Fruit fly (Drosophila melanogaster) whole organism, embryonic: ENCODE data around the gene alpha-Est8.
A peak's percentile ranks its signal among the peaks of the same experiment; 100 is the strongest.

Source experiments
- Aef1 ChIP-seq: fragments of 200-800 bp; sonication (Bioruptor generic); IDR thresholded peaks from 3 replicates; pipeline ENCODE4 v1.3.6; 2022; ENCODE audit warnings: missing biosample characterization, missing genetic modification characterization
- BEAF-32 ChIP-seq: fragments of 200-800 bp; sonication (Bioruptor generic); optimal IDR thresholded peaks from 3 replicates; lab custom pipeline; 2017; ENCODE audit warnings: missing biosample characterization, missing genetic modification characterization, mild to moderate bottlenecking, moderate library complexity, missing genetic modification reagents
- Bdp1 ChIP-seq: fragments of 200-800 bp; sonication (Bioruptor generic); optimal IDR thresholded peaks from 3 replicates; lab custom pipeline; 2016; ENCODE audit warnings: missing biosample characterization, missing genetic modification characterization
- Bgb ChIP-seq: fragments of 200-800 bp; sonication (Bioruptor generic); IDR thresholded peaks from 2 replicates; pipeline ENCODE4 v1.3.6; 2022; ENCODE audit warnings: missing biosample characterization, missing genetic modification characterization; ENCODE audit not compliant: partially characterized antibody
- CG1024 ChIP-seq: fragments of 200-800 bp; sonication (Bioruptor generic); IDR thresholded peaks from 2 replicates; pipeline ENCODE4 v1.3.6; 2022; ENCODE audit warnings: missing biosample characterization, missing genetic modification characterization
- CG10366 ChIP-seq: fragments of 200-800 bp; sonication (Bioruptor generic); IDR thresholded peaks from 2 replicates; pipeline ENCODE4 v1.3.6; 2022; ENCODE audit warnings: missing biosample characterization, missing genetic modification characterization
- CG11456 ChIP-seq: fragments of 200-800 bp; sonication (Bioruptor generic); IDR thresholded peaks from 3 replicates; pipeline ENCODE4 v1.3.6; 2022; ENCODE audit warnings: missing biosample characterization, missing genetic modification characterization
- CG11695 ChIP-seq: fragments of 200-800 bp; sonication (Bioruptor generic); IDR thresholded peaks from 3 replicates; pipeline ENCODE4 v1.3.6; 2022; ENCODE audit warnings: missing biosample characterization, missing genetic modification characterization
- CG12744 ChIP-seq: fragments of 200-800 bp; sonication (Bioruptor generic); optimal IDR thresholded peaks from 2 replicates; lab custom pipeline; 2016; ENCODE audit warnings: missing biosample characterization, missing genetic modification characterization
- CG13894 ChIP-seq: fragments of 200-800 bp; sonication (Bioruptor generic); optimal IDR thresholded peaks from 3 replicates; lab custom pipeline; 2018; ENCODE audit warnings: missing biosample characterization, mild to moderate bottlenecking, missing genetic modification characterization, moderate library complexity
- CG14441 ChIP-seq: fragments of 200-800 bp; sonication (Bioruptor generic); IDR thresholded peaks from 2 replicates; pipeline ENCODE4 v1.3.6; 2022; ENCODE audit warnings: missing biosample characterization, missing genetic modification characterization
- CG14965 ChIP-seq: fragments of 200-800 bp; sonication (Bioruptor generic); optimal IDR thresholded peaks from 2 replicates; lab custom pipeline; 2016; ENCODE audit warnings: missing biosample characterization, missing genetic modification characterization, borderline replicate concordance
- CG15269 ChIP-seq: fragments of 200-800 bp; sonication (Bioruptor generic); optimal IDR thresholded peaks from 2 replicates; lab custom pipeline; 2018; ENCODE audit warnings: missing biosample characterization, mild to moderate bottlenecking, missing genetic modification characterization, moderate library complexity
- CG16813 ChIP-seq: fragments of 200-800 bp; sonication (Bioruptor generic); IDR thresholded peaks from 3 replicates; pipeline ENCODE4 v1.3.6; 2022; ENCODE audit warnings: missing biosample characterization, missing genetic modification characterization; ENCODE audit not compliant: partially characterized antibody
- CG17359 ChIP-seq: fragments of 200-800 bp; sonication (Bioruptor generic); optimal IDR thresholded peaks from 3 replicates; lab custom pipeline; 2018; ENCODE audit warnings: missing biosample characterization, mild to moderate bottlenecking, missing genetic modification characterization, moderate library complexity
- CG17912 ChIP-seq: fragments of 200-800 bp; sonication (Bioruptor generic); optimal IDR thresholded peaks from 2 replicates; lab custom pipeline; 2018; ENCODE audit warnings: missing biosample characterization, mild to moderate bottlenecking, missing genetic modification characterization
- CG3407 ChIP-seq: fragments of 200-800 bp; sonication (Bioruptor generic); optimal IDR thresholded peaks from 2 replicates; lab custom pipeline; 2018; ENCODE audit warnings: missing biosample characterization, mild to moderate bottlenecking, missing genetic modification characterization
- CG34422 ChIP-seq: fragments of 200-800 bp; sonication (Bioruptor generic); IDR thresholded peaks from 3 replicates; pipeline ENCODE4 v1.3.6; 2022; ENCODE audit warnings: missing biosample characterization, missing genetic modification characterization
- CG4328 ChIP-seq: fragments of 200-800 bp; sonication (Bioruptor generic); optimal IDR thresholded peaks from 3 replicates; lab custom pipeline; 2017; ENCODE audit warnings: missing biosample characterization, missing genetic modification reagents, missing genetic modification characterization
- CG4360 ChIP-seq: fragments of 200-800 bp; sonication (Bioruptor generic); IDR thresholded peaks from 2 replicates; pipeline ENCODE4 v1.3.6; 2022; ENCODE audit warnings: missing biosample characterization, missing genetic modification characterization
- CG4424 ChIP-seq: fragments of 200-800 bp; sonication (Bioruptor generic); optimal IDR thresholded peaks from 3 replicates; lab custom pipeline; 2016; ENCODE audit warnings: missing biosample characterization, missing genetic modification characterization
- CG6175 ChIP-seq: fragments of 200-800 bp; sonication (Bioruptor generic); IDR thresholded peaks from 3 replicates; pipeline ENCODE4 v1.3.6; 2022; ENCODE audit warnings: missing biosample characterization, missing genetic modification characterization
- CG6854 ChIP-seq: fragments of 200-800 bp; sonication (Bioruptor generic); optimal IDR thresholded peaks from 3 replicates; lab custom pipeline; 2017; ENCODE audit warnings: missing biosample characterization, mild to moderate bottlenecking, missing genetic modification characterization
- CG7839 ChIP-seq: fragments of 200-800 bp; sonication (Bioruptor generic); optimal IDR thresholded peaks from 3 replicates; lab custom pipeline; 2018; ENCODE audit warnings: missing biosample characterization, mild to moderate bottlenecking, missing genetic modification characterization, moderate library complexity
- CG7963 ChIP-seq: fragments of 200-800 bp; sonication (Bioruptor generic); IDR thresholded peaks from 3 replicates; pipeline ENCODE4 v1.3.6; 2022; ENCODE audit warnings: missing biosample characterization, missing genetic modification characterization; ENCODE audit not compliant: partially characterized antibody
- CG8290 ChIP-seq, 3 experiments: fragments of 200-800 bp; sonication (Bioruptor generic); optimal IDR thresholded peaks; 2 replicates each; lab custom pipeline; 2016 to 2019; ENCODE audit warnings: missing biosample characterization in 3 of 3, missing genetic modification characterization in 3 of 3, mild to moderate bottlenecking in 2 of 3, moderate library complexity in 1 of 3
- CG8765 ChIP-seq: fragments of 200-800 bp; sonication (Bioruptor generic); IDR thresholded peaks from 2 replicates; pipeline ENCODE4 v1.3.6; 2022; ENCODE audit warnings: missing biosample characterization, missing genetic modification characterization
- CG9797 ChIP-seq: fragments of 200-800 bp; sonication (Bioruptor generic); optimal IDR thresholded peaks from 3 replicates; lab custom pipeline; 2018; ENCODE audit warnings: missing biosample characterization, mild to moderate bottlenecking, missing genetic modification characterization
- GATAe ChIP-seq: fragments of 200-800 bp; sonication (Bioruptor generic); conservative IDR thresholded peaks from 2 replicates; pipeline ENCODE4 v1.3.6; 2022; ENCODE audit warnings: missing biosample characterization, missing genetic modification characterization
- HLH54F ChIP-seq: fragments of 200-800 bp; sonication (Bioruptor generic); optimal IDR thresholded peaks from 3 replicates; lab custom pipeline; 2016; ENCODE audit warnings: missing biosample characterization, missing genetic modification characterization
- Max ChIP-seq: fragments of 200-800 bp; sonication (Bioruptor generic); optimal IDR thresholded peaks from 2 replicates; lab custom pipeline; 2016; ENCODE audit warnings: missing biosample characterization, mild to moderate bottlenecking, missing genetic modification characterization
- Meics ChIP-seq: fragments of 200-800 bp; sonication (Bioruptor generic); optimal IDR thresholded peaks from 2 replicates; lab custom pipeline; 2017; ENCODE audit warnings: missing biosample characterization, mild to moderate bottlenecking, missing genetic modification characterization
- NC2α ChIP-seq: fragments of 200-800 bp; sonication (Bioruptor generic); optimal IDR thresholded peaks from 2 replicates; lab custom pipeline; 2016; ENCODE audit warnings: missing biosample characterization, missing genetic modification characterization
- Neu2 ChIP-seq: fragments of 200-800 bp; sonication (Bioruptor generic); optimal IDR thresholded peaks from 3 replicates; lab custom pipeline; 2016; ENCODE audit warnings: missing biosample characterization, missing genetic modification characterization, borderline replicate concordance
- Opbp ChIP-seq: fragments of 200-800 bp; sonication (Bioruptor generic); IDR thresholded peaks from 3 replicates; pipeline ENCODE4 v1.3.6; 2022; ENCODE audit warnings: missing biosample characterization, missing genetic modification characterization; ENCODE audit not compliant: partially characterized antibody
- Poxn ChIP-seq: fragments of 200-800 bp; sonication (Bioruptor generic); IDR thresholded peaks from 2 replicates; pipeline ENCODE4 v1.3.6; 2022; ENCODE audit warnings: missing biosample characterization, missing genetic modification characterization
- Sox100B ChIP-seq: fragments of 200-800 bp; sonication (Bioruptor generic); optimal IDR thresholded peaks from 3 replicates; lab custom pipeline; 2018; ENCODE audit warnings: missing biosample characterization, mild to moderate bottlenecking, missing genetic modification characterization
- cato ChIP-seq: fragments of 200-800 bp; sonication (Bioruptor generic); optimal IDR thresholded peaks from 2 replicates; lab custom pipeline; 2016; ENCODE audit warnings: missing biosample characterization, missing genetic modification characterization, borderline replicate concordance
- dm ChIP-seq: fragments of 200-800 bp; sonication (Bioruptor generic); optimal IDR thresholded peaks from 3 replicates; lab custom pipeline; 2016; ENCODE audit warnings: missing biosample characterization, missing genetic modification characterization
- ewg ChIP-seq: fragments of 200-800 bp; sonication (Bioruptor generic); optimal IDR thresholded peaks from 3 replicates; lab custom pipeline; 2017; ENCODE audit warnings: mild to moderate bottlenecking, missing biosample characterization, missing genetic modification reagents, missing genetic modification characterization
- exex ChIP-seq: fragments of 200-800 bp; sonication (Bioruptor generic); optimal IDR thresholded peaks from 4 replicates; lab custom pipeline; 2018; ENCODE audit warnings: missing biosample characterization, mild to moderate bottlenecking, missing genetic modification characterization, moderate library complexity
- insv ChIP-seq, 2 experiments: fragments of 200-800 bp; sonication (Bioruptor generic); optimal IDR thresholded peaks; 3 replicates each; lab custom pipeline; 2016 to 2018; ENCODE audit warnings: missing biosample characterization in 2 of 2, missing genetic modification characterization in 2 of 2
- nau ChIP-seq: fragments of 200-800 bp; sonication (Bioruptor generic); optimal IDR thresholded peaks from 3 replicates; lab custom pipeline; 2017; ENCODE audit warnings: missing biosample characterization, mild to moderate bottlenecking, missing genetic modification characterization, missing genetic modification reagents
- pfk ChIP-seq: fragments of 200-800 bp; sonication (Bioruptor generic); optimal IDR thresholded peaks from 2 replicates; lab custom pipeline; 2018; ENCODE audit warnings: missing biosample characterization, mild to moderate bottlenecking, missing genetic modification characterization, moderate library complexity
- pita ChIP-seq: fragments of 200-800 bp; sonication (Bioruptor generic); optimal IDR thresholded peaks from 2 replicates; lab custom pipeline; 2017; ENCODE audit warnings: missing biosample characterization, mild to moderate bottlenecking, missing genetic modification characterization
- sd ChIP-seq: fragments of 200-800 bp; sonication (Bioruptor generic); optimal IDR thresholded peaks from 3 replicates; lab custom pipeline; 2018; ENCODE audit warnings: missing biosample characterization, mild to moderate bottlenecking, missing genetic modification characterization, moderate library complexity
- tio ChIP-seq: fragments of 200-800 bp; sonication (Bioruptor generic); optimal IDR thresholded peaks from 2 replicates; lab custom pipeline; 2017; ENCODE audit warnings: missing biosample characterization, missing genetic modification characterization, inconsistent platforms

The alpha-Est8 gene

DNA sequence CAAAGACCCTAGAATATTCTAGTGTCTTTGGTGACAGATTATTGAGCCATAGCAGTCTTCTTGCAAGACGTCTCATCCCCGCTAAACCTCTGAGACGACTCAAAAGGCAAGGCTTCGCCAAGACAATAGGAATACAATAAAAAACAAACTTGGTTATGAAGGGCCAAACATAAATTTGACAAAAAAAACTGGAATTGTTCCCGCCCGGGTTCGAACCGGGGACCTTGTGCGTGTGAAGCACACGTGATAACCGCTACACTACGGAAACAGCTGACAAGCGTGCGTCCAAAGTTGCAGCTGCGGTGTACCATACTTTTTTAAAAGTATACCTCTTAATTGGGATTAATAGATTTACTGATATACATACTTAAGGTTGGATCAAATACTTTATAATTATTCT lies 39.8 kb downstream of the alpha-Est8 start (continued):
- TF ChIP-seq ewg (GFP tag; lab: Kevin White, UChicago) (no peak), CG7963 (GFP tag; lab: Robert Waterston, UW) (0 out of 3 replicates have a peak, but pooled peaks have one; percentile 48), Bdp1 (GFP tag; lab: Kevin White, UChicago) (peak; percentile 96), Bgb (GFP tag; lab: Robert Waterston, UW) (peak; percentile 55; the same call in 1 of the 2 replicates), CG16813 (GFP tag; lab: Robert Waterston, UW) (peak; percentile 72), Sox100B (GFP tag; lab: Kevin White, UChicago) (no peak)

DNA sequence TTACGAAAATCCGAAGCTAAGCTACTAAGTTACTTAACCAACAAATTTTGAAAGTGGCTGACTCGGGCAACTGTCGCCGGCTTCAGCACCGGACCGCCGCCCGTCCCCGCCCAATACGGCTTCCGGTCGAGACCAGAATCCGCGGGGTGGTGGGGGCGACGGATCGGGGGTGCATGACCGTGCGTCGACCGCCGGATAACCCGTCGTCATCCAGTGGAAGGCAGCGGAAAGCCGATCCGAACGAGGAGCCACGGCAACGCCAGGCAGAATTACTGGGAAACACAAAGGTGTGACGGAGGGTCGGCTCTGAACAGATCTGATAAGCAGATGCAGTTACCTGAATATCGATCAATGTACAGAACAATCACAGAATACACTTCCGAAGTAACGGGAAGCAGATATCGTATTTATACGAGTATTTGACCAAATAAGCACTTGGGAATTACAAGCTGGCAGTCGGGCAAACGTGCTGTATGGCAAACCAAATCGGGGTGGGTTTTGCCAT lies 40.8 kb downstream of the alpha-Est8 start:
- TF ChIP-seq GATAe (no peak), insv (GFP tag; optimal IDR thresholded peaks at IDR 0.05; lab: Kevin White, UChicago) (peak in 1 of 2 experiments; percentile 69), tio (GFP tag; lab: Kevin White, UChicago) (no peak), CG11456 (GFP tag; lab: Robert Waterston, UW) (peak; percentile 75), CG11695 (GFP tag; lab: Robert Waterston, UW) (peak; percentile 47; the same call in 2 of the 3 replicates), sd (tag; lab: Kevin White, UChicago) (no peak), cato (no peak), BEAF-32 (GFP tag; lab: Kevin White, UChicago) (no peak), Aef1 (GFP tag; lab: Robert Waterston, UW) (0 out of 3 replicates have a peak, but pooled peaks have one; percentile 10), Poxn (GFP tag; lab: Robert Waterston, UW) (no peak), CG17912 (GFP tag; lab: Kevin White, UChicago) (peak; percentile 98), CG4360 (GFP tag; lab: Robert Waterston, UW) (peak; percentile 61), CG6854 (GFP tag; lab: Kevin White, UChicago) (peak; percentile 57), Max (GFP tag; lab: Kevin White, UChicago) (no peak), Neu2 (GFP tag; lab: Kevin White, UChicago) (no peak), pfk (peak; percentile 82), CG6175 (GFP tag; lab: Robert Waterston, UW) (peak; percentile 78), Meics (peak; percentile 43), CG12744 (GFP tag; lab: Kevin White, UChicago) (peak; percentile 11), CG15269 (tag; lab: Kevin White, UChicago) (peak; percentile 70), HLH54F (GFP tag; lab: Kevin White, UChicago) (peak; percentile 41), CG1024 (peak; percentile 62; the same call in 1 of the 2 replicates), CG14441 (peak; percentile 39; the same call in 1 of the 2 replicates), CG14965 (no peak), CG34422 (GFP tag; lab: Robert Waterston, UW) (peak; percentile 83; the same call in 2 of the 3 replicates), CG17359 (tag; lab: Kevin White, UChicago) (peak; percentile 42), pita (no peak), dm (GFP tag; lab: Kevin White, UChicago) (peak; percentile 35), CG4424 (GFP tag; lab: Kevin White, UChicago) (peak; percentile 16), CG8290 (GFP tag; optimal IDR thresholded peaks at IDR 0.05; lab: Kevin White, UChicago) (peak; percentile 62), CG8290 (tag; optimal IDR thresholded peaks at IDR 0.05; lab: Kevin White, UChicago) (peak; percentile 31 to 94), CG7839 (tag; lab: Kevin White, UChicago) (peak; percentile 50), nau (GFP tag; lab: Kevin White, UChicago) (peak; percentile 79), NC2α (GFP tag; lab: Kevin White, UChicago) (peak; percentile 41), CG9797 (GFP tag; lab: Kevin White, UChicago) (peak; percentile 9), CG8765 (GFP tag; lab: Robert Waterston, UW) (peak; percentile 50), CG4328 (GFP tag; lab: Kevin White, UChicago) (peak; percentile 90), exex (tag; lab: Kevin White, UChicago) (peak; percentile 29), CG13894 (tag; lab: Kevin White, UChicago) (peak; percentile 97), CG3407 (GFP tag; lab: Kevin White, UChicago) (peak; percentile 60), CG10366 (peak; percentile 51), Opbp (GFP tag; lab: Robert Waterston, UW) (peak; percentile 99)
